Worm (Caenorhabditis elegans) whole organism, young adult: ENCODE results near the gene mrpl-42.
A peak's percentile ranks its signal among the peaks of the same experiment; 100 is the strongest.

Experiments used
- B0336.3 ChIP-seq: fragments of 200-800 bp; sonication (Bioruptor generic); IDR thresholded peaks from 2 replicates; pipeline ENCODE4 v1.3.6; 2022; ENCODE audit warnings: missing genetic modification characterization, missing compliant biosample characterization
- C17E4.6 ChIP-seq: fragments of 200-800 bp; sonication (Bioruptor generic); IDR thresholded peaks from 2 replicates; pipeline ENCODE4 v1.3.6; 2022; ENCODE audit warnings: missing genetic modification reagents, missing genetic modification characterization, missing compliant biosample characterization
- D2030.7 ChIP-seq: fragments of 200-800 bp; sonication (Bioruptor generic); IDR thresholded peaks from 2 replicates; pipeline ENCODE4 v1.3.6; 2022; ENCODE audit warnings: missing genetic modification reagents, missing genetic modification characterization, missing compliant biosample characterization
- F22D6.2 ChIP-seq: sonication (generic microtip); optimal IDR thresholded peaks from 2 replicates; lab custom pipeline; 2016; ENCODE audit warnings: mild to moderate bottlenecking, missing genetic modification characterization, missing compliant biosample characterization
- F23B12.7 ChIP-seq: sonication (generic microtip); optimal IDR thresholded peaks from 2 replicates; lab custom pipeline; 2017; ENCODE audit warnings: missing genetic modification characterization, mild to moderate bottlenecking, missing compliant biosample characterization, antibody characterized with exemption, moderate library complexity; ENCODE audit not compliant: insufficient read depth
- F49E8.2 ChIP-seq: sonication (generic microtip); optimal IDR thresholded peaks from 3 replicates; lab custom pipeline; 2017; ENCODE audit warnings: missing genetic modification characterization, mild to moderate bottlenecking, missing compliant biosample characterization, antibody characterized with exemption, moderate library complexity; ENCODE audit not compliant: insufficient read depth
- K12H6.12 ChIP-seq: fragments of 200-800 bp; sonication (Bioruptor generic); optimal IDR thresholded peaks from 2 replicates; lab custom pipeline; 2018; ENCODE audit warnings: mild to moderate bottlenecking, missing genetic modification characterization, missing compliant biosample characterization
- Y53G8AR.9 ChIP-seq: fragments of 200-800 bp; sonication (Bioruptor generic); conservative IDR thresholded peaks from 2 replicates; pipeline ENCODE4 v1.3.6; 2022; ENCODE audit warnings: missing genetic modification reagents, missing genetic modification characterization, missing compliant biosample characterization
- Y56A3A.18 ChIP-seq: fragments of 200-800 bp; sonication (Bioruptor generic); IDR thresholded peaks from 2 replicates; pipeline ENCODE4 v1.3.6; 2022; ENCODE audit warnings: missing genetic modification reagents, missing genetic modification characterization, missing compliant biosample characterization
- Y67H2A.10 ChIP-seq: fragments of 200-800 bp; sonication (Bioruptor generic); conservative IDR thresholded peaks from 2 replicates; pipeline ENCODE4 v1.3.6; 2022; ENCODE audit warnings: missing genetic modification reagents, missing genetic modification characterization, missing compliant biosample characterization
- Y79H2A.3 ChIP-seq: fragments of 200-800 bp; sonication (Bioruptor generic); conservative IDR thresholded peaks from 2 replicates; pipeline ENCODE4 v1.3.6; 2022; ENCODE audit warnings: missing genetic modification reagents, missing genetic modification characterization, missing compliant biosample characterization
- aptf-3 ChIP-seq: fragments of 200-800 bp; sonication (Bioruptor generic); IDR thresholded peaks from 2 replicates; pipeline ENCODE4 v1.3.6; 2022; ENCODE audit warnings: missing genetic modification characterization, missing compliant biosample characterization
- attf-6 ChIP-seq: fragments of 200-800 bp; sonication (Bioruptor generic); IDR thresholded peaks from 2 replicates; pipeline ENCODE4 v1.3.6; 2022; ENCODE audit warnings: missing genetic modification reagents, missing genetic modification characterization, missing compliant biosample characterization
- bed-2 ChIP-seq: fragments of 200-800 bp; sonication (Bioruptor generic); IDR thresholded peaks from 2 replicates; pipeline ENCODE4 v1.3.6; 2022; ENCODE audit warnings: missing genetic modification reagents, missing genetic modification characterization, missing compliant biosample characterization
- cebp-2 ChIP-seq: fragments of 200-800 bp; sonication (Bioruptor generic); IDR thresholded peaks from 2 replicates; pipeline ENCODE4 v1.3.6; 2022; ENCODE audit warnings: missing genetic modification characterization, missing compliant biosample characterization
- ceh-100 ChIP-seq: fragments of 200-800 bp; sonication (Bioruptor generic); IDR thresholded peaks from 2 replicates; pipeline ENCODE4 v1.3.6; 2022; ENCODE audit warnings: missing genetic modification reagents, missing genetic modification characterization, missing compliant biosample characterization
- chd-7 ChIP-seq: sonication (generic microtip); optimal IDR thresholded peaks from 2 replicates; lab custom pipeline; 2016; ENCODE audit warnings: mild to moderate bottlenecking, missing genetic modification characterization, moderate library complexity, missing compliant biosample characterization
- dpff-1 ChIP-seq: sonication (generic microtip); optimal IDR thresholded peaks from 2 replicates; lab custom pipeline; 2017; ENCODE audit warnings: mild to moderate bottlenecking, missing genetic modification characterization, missing compliant biosample characterization
- ekl-4 ChIP-seq: fragments of 200-800 bp; sonication (Bioruptor generic); IDR thresholded peaks from 2 replicates; pipeline ENCODE4 v1.3.6; 2022; ENCODE audit warnings: missing genetic modification reagents, missing genetic modification characterization, missing compliant biosample characterization
- ets-4 ChIP-seq: fragments of 200-800 bp; sonication (Bioruptor generic); optimal IDR thresholded peaks from 2 replicates; lab custom pipeline; 2018; ENCODE audit warnings: mild to moderate bottlenecking, missing genetic modification characterization, missing compliant biosample characterization
- hmg-1.2 ChIP-seq: fragments of 200-800 bp; sonication (Bioruptor generic); IDR thresholded peaks from 2 replicates; pipeline ENCODE4 v1.3.6; 2022; ENCODE audit warnings: missing genetic modification reagents, missing genetic modification characterization, missing compliant biosample characterization
- hmg-20 ChIP-seq: fragments of 200-800 bp; sonication (Bioruptor generic); IDR thresholded peaks from 2 replicates; pipeline ENCODE4 v1.3.6; 2022; ENCODE audit warnings: missing genetic modification reagents, missing genetic modification characterization, missing compliant biosample characterization
- hsf-1 ChIP-seq: fragments of 200-800 bp; sonication (Bioruptor generic); IDR thresholded peaks from 2 replicates; pipeline ENCODE4 v1.3.6; 2022; ENCODE audit warnings: missing genetic modification reagents, missing genetic modification characterization, missing compliant biosample characterization
- let-607 ChIP-seq, 2 experiments: fragments of 200-800 bp in 1 of 2; sonication (Bioruptor generic) in 1 of 2; sonication (generic microtip) in 1 of 2; optimal IDR thresholded peaks; 2 replicates each; lab custom pipeline; 2016 to 2018; ENCODE audit warnings: mild to moderate bottlenecking in 2 of 2, missing compliant biosample characterization in 2 of 2, missing genetic modification characterization in 2 of 2, moderate library complexity in 2 of 2, missing genotype in 1 of 2
- lin-40 ChIP-seq: sonication (generic microtip); optimal IDR thresholded peaks from 2 replicates; lab custom pipeline; 2016; ENCODE audit warnings: missing genetic modification characterization, mild to moderate bottlenecking, missing compliant biosample characterization, missing genotype, missing genetic modification reagents
- lsl-1 ChIP-seq: fragments of 200-800 bp; sonication (Bioruptor generic); optimal IDR thresholded peaks from 2 replicates; lab custom pipeline; 2018; ENCODE audit warnings: mild to moderate bottlenecking, missing genetic modification characterization, moderate library complexity, missing compliant biosample characterization
- lsy-27 ChIP-seq: sonication (generic microtip); optimal IDR thresholded peaks from 2 replicates; lab custom pipeline; 2017; ENCODE audit warnings: missing genetic modification characterization, mild to moderate bottlenecking, missing compliant biosample characterization, antibody characterized with exemption, missing genotype, borderline replicate concordance; ENCODE audit not compliant: insufficient read depth
- madf-10 ChIP-seq: sonication (generic microtip); optimal IDR thresholded peaks from 2 replicates; lab custom pipeline; 2016; ENCODE audit warnings: mild to moderate bottlenecking, missing genetic modification characterization, missing compliant biosample characterization
- madf-8 ChIP-seq: fragments of 200-800 bp; sonication (Bioruptor generic); conservative IDR thresholded peaks from 2 replicates; pipeline ENCODE4 v1.3.6; 2022; ENCODE audit warnings: missing genetic modification reagents, missing genetic modification characterization, missing compliant biosample characterization
- mcd-1 ChIP-seq: fragments of 200-800 bp; sonication (Bioruptor generic); IDR thresholded peaks from 2 replicates; pipeline ENCODE4 v1.3.6; 2022; ENCODE audit warnings: missing genetic modification reagents, missing genetic modification characterization, missing compliant biosample characterization
- nfya-1 ChIP-seq: sonication (generic microtip); optimal IDR thresholded peaks from 2 replicates; lab custom pipeline; 2017; ENCODE audit warnings: antibody characterized with exemption, missing compliant biosample characterization, missing genetic modification characterization, borderline replicate concordance; ENCODE audit not compliant: insufficient read depth
- nfya-2 ChIP-seq: fragments of 200-800 bp; sonication (Bioruptor generic); IDR thresholded peaks from 2 replicates; pipeline ENCODE4 v1.3.6; 2022; ENCODE audit warnings: missing genetic modification reagents, missing genetic modification characterization, missing compliant biosample characterization
- nhr-120 ChIP-seq: fragments of 200-800 bp; sonication (Bioruptor generic); IDR thresholded peaks from 2 replicates; pipeline ENCODE4 v1.3.6; 2022; ENCODE audit warnings: missing genetic modification characterization, missing compliant biosample characterization
- nhr-80 ChIP-seq: sonication (generic microtip); optimal IDR thresholded peaks from 2 replicates; lab custom pipeline; 2016; ENCODE audit warnings: missing genetic modification characterization, missing compliant biosample characterization
- repo-1 ChIP-seq: sonication (generic microtip); optimal IDR thresholded peaks from 2 replicates; lab custom pipeline; 2017; ENCODE audit warnings: mild to moderate bottlenecking, missing genetic modification characterization, missing compliant biosample characterization
- rpc-1 ChIP-seq, 2 experiments: fragments of 150-350 bp in 1 of 2; sonication (generic microtip) in 1 of 2; optimal IDR thresholded peaks; 2 replicates each; lab custom pipeline; 2014 to 2018; ENCODE audit warnings: missing biosample characterization in 1 of 2, missing genetic modification characterization in 1 of 2, missing genetic modification reagents in 1 of 2, missing genotype in 1 of 2
- sdz-38 ChIP-seq: sonication (generic microtip); optimal IDR thresholded peaks from 2 replicates; lab custom pipeline; 2016; ENCODE audit warnings: missing genotype, missing genetic modification characterization, missing compliant biosample characterization
- snpc-1.3 ChIP-seq: sonication (generic microtip); optimal IDR thresholded peaks from 2 replicates; lab custom pipeline; 2017; ENCODE audit warnings: missing genetic modification characterization, mild to moderate bottlenecking, missing compliant biosample characterization, antibody characterized with exemption, moderate library complexity, missing genotype, missing genetic modification reagents; ENCODE audit not compliant: insufficient read depth
- snpc-3.4 ChIP-seq: sonication (generic microtip); optimal IDR thresholded peaks from 2 replicates; lab custom pipeline; 2017; ENCODE audit warnings: missing genetic modification characterization, mild to moderate bottlenecking, missing compliant biosample characterization, antibody characterized with exemption, moderate library complexity, missing genotype, missing genetic modification reagents
- snpc-4 ChIP-seq, 5 experiments: fragments of 150-350 bp in 1 of 5; sonication (generic microtip) in 4 of 5; optimal IDR thresholded peaks; 2 replicates each; lab custom pipeline; 2014 to 2018; ENCODE audit warnings: missing genetic modification characterization in 5 of 5, missing biosample characterization in 3 of 5, antibody characterized with exemption in 2 of 5, mild to moderate bottlenecking in 2 of 5, missing compliant biosample characterization in 2 of 5, missing genotype in 2 of 5, moderate library complexity in 2 of 5, missing genetic modification reagents in 1 of 5
- tbp1 ChIP-seq: fragments of 200-800 bp; sonication (Bioruptor generic); optimal IDR thresholded peaks from 2 replicates; lab custom pipeline; 2018; ENCODE audit warnings: mild to moderate bottlenecking, missing genetic modification characterization, missing compliant biosample characterization
- tbx-9 ChIP-seq: sonication (generic microtip); optimal IDR thresholded peaks from 2 replicates; lab custom pipeline; 2016; ENCODE audit warnings: borderline replicate concordance, missing genetic modification characterization, inconsistent platforms, missing compliant biosample characterization
- unc-130 ChIP-seq: sonication (generic microtip); optimal IDR thresholded peaks from 2 replicates; lab custom pipeline; 2016; ENCODE audit warnings: missing genetic modification reagents, missing genetic modification characterization, missing compliant biosample characterization
- unc-62 ChIP-seq: fragments of 150-350 bp; optimal IDR thresholded peaks from 2 replicates; lab custom pipeline; 2014; ENCODE audit warnings: missing biosample characterization, missing genetic modification reagents, missing genetic modification characterization
- ztf-25 ChIP-seq: fragments of 200-800 bp; sonication (Bioruptor generic); IDR thresholded peaks from 2 replicates; pipeline ENCODE4 v1.3.6; 2022; ENCODE audit warnings: missing genetic modification reagents, missing genetic modification characterization, missing compliant biosample characterization
- ztf-26 ChIP-seq: sonication (generic microtip); optimal IDR thresholded peaks from 2 replicates; lab custom pipeline; 2017; ENCODE audit warnings: missing genetic modification characterization, missing compliant biosample characterization

mrpl-42 gene

DNA sequence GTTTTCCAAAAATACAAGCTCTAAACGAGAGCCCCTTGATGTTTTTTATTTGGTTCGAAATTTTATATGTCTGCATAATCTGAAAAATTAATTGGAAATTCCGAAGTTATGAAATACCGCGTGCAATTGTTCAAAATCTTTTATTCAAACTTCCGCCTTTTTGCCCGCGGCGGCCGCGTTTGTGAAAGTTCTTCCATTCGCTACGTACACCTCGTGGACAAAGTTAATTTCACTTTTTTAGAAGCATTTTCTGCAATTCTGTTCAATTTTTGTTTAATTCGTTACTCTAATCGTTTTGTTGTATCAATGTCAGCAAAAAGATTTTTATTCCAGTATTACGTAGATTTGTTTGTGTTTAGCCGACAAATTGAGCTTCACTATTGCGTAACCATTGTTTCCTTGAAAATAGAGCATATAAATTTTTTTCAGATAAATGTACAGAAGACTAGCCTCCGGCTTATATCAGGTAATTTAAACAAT is 20.0 kb downstream of the mrpl-42 start, which contains the start of gene mppb-1:
TSS of gene mppb-1 (plus strand) at position 430 of the 480 bp plus-strand sequence.
- no peak for TF ChIP-seq C17E4.6 (GFP tag; lab: Robert Waterston, UW)
- TF ChIP-seq snpc-3.4 (tag; lab: Kevin White, UChicago): peak; percentile 28
- TF ChIP-seq ets-4 (GFP tag; lab: Kevin White, UChicago): no peak
- peak; percentile 25; the same call in 1 of the 2 replicates for TF ChIP-seq hmg-1.2 (GFP tag; lab: Robert Waterston, UW)
- TF ChIP-seq nhr-80 (tag; lab: Kevin White, UChicago): peak; percentile 1
- TF ChIP-seq sdz-38 (tag; lab: Kevin White, UChicago): no peak
- no peak for TF ChIP-seq tbx-9
- no peak for TF ChIP-seq Y56A3A.18 (GFP tag; lab: Robert Waterston, UW)
- no peak for TF ChIP-seq F49E8.2 (tag; lab: Kevin White, UChicago)
- TF ChIP-seq K12H6.12 (tag; lab: Kevin White, UChicago): peak; percentile 57
- peak; percentile 50; the same call in 1 of the 2 replicates for TF ChIP-seq ceh-100
- TF ChIP-seq ztf-25 (GFP tag; lab: Robert Waterston, UW): no peak
- TF ChIP-seq F22D6.2: peak; percentile 49
- no peak for TF ChIP-seq dpff-1 (tag; lab: Kevin White, UChicago)
- no peak for TF ChIP-seq cebp-2 (GFP tag; lab: Robert Waterston, UW)
- peak in 1 of 2 experiments; percentile 59 for TF ChIP-seq let-607 (tag; optimal IDR thresholded peaks at IDR 0.05; lab: Kevin White, UChicago)
- no peak for TF ChIP-seq B0336.3
- TF ChIP-seq aptf-3 (GFP tag; lab: Robert Waterston, UW): no peak
- peak; percentile 51 for TF ChIP-seq ekl-4 (GFP tag; lab: Robert Waterston, UW)
- peak; percentile 29 for TF ChIP-seq snpc-1.3 (tag; lab: Kevin White, UChicago)
- 0 out of 2 replicates have a peak, but pooled peaks have one; percentile 23 for TF ChIP-seq attf-6 (GFP tag; lab: Robert Waterston, UW)
- TF ChIP-seq madf-10 (tag; lab: Kevin White, UChicago): peak; percentile 83
- TF ChIP-seq F23B12.7 (tag; lab: Kevin White, UChicago): peak; percentile 46
- 0 out of 2 replicates have a peak, but pooled peaks have one; percentile 38 for TF ChIP-seq hsf-1 (GFP tag; lab: Robert Waterston, UW)
- TF ChIP-seq snpc-4 (GFP tag; optimal IDR thresholded peaks at IDR 0.05; lab: Kevin White, UChicago): peak; percentile 2
- peak; percentile 8 to 52 (median 36) for TF ChIP-seq snpc-4 (tag; optimal IDR thresholded peaks at IDR 0.05; lab: Kevin White, UChicago)
- no peak for TF ChIP-seq Y79H2A.3
- no peak for TF ChIP-seq rpc-1 (optimal IDR thresholded peaks at IDR 0.05; lab: Kevin White, UChicago)
- no peak for TF ChIP-seq rpc-1 (tag; optimal IDR thresholded peaks at IDR 0.05; lab: Kevin White, UChicago)
- no peak for TF ChIP-seq ztf-26 (tag; lab: Kevin White, UChicago)
- TF ChIP-seq tbp1: peak; percentile 58
- TF ChIP-seq chd-7: peak; percentile 39
- no peak for TF ChIP-seq unc-62
- peak; percentile 85 for TF ChIP-seq bed-2 (GFP tag; lab: Robert Waterston, UW)
- TF ChIP-seq D2030.7 (GFP tag; lab: Robert Waterston, UW): peak; percentile 40; the same call in 1 of the 2 replicates
- no peak for TF ChIP-seq repo-1 (tag; lab: Kevin White, UChicago)
- no peak for TF ChIP-seq nfya-2 (GFP tag; lab: Robert Waterston, UW)
- peak; percentile 40; the same call in 1 of the 2 replicates for TF ChIP-seq madf-8 (GFP tag; lab: Robert Waterston, UW)
- peak; percentile 92 for TF ChIP-seq unc-130 (GFP tag; lab: Kevin White, UChicago)
- TF ChIP-seq lsl-1: peak; percentile 52
- peak; percentile 72 for TF ChIP-seq mcd-1 (GFP tag; lab: Robert Waterston, UW)
- no peak for TF ChIP-seq nfya-1 (tag; lab: Kevin White, UChicago)
- TF ChIP-seq lin-40: peak; percentile 59
- TF ChIP-seq hmg-20 (GFP tag; lab: Robert Waterston, UW): no peak
- TF ChIP-seq nhr-120 (GFP tag; lab: Robert Waterston, UW): no peak
- no peak for TF ChIP-seq lsy-27
- TF ChIP-seq Y67H2A.10: peak; percentile 13; the same call in 1 of the 2 replicates
- no peak for TF ChIP-seq Y53G8AR.9 (GFP tag; lab: Robert Waterston, UW)
